Fruit fly (Drosophila melanogaster): Measurements from ENCODE around the gene CG3402.

CG3402 gene

DNA sequence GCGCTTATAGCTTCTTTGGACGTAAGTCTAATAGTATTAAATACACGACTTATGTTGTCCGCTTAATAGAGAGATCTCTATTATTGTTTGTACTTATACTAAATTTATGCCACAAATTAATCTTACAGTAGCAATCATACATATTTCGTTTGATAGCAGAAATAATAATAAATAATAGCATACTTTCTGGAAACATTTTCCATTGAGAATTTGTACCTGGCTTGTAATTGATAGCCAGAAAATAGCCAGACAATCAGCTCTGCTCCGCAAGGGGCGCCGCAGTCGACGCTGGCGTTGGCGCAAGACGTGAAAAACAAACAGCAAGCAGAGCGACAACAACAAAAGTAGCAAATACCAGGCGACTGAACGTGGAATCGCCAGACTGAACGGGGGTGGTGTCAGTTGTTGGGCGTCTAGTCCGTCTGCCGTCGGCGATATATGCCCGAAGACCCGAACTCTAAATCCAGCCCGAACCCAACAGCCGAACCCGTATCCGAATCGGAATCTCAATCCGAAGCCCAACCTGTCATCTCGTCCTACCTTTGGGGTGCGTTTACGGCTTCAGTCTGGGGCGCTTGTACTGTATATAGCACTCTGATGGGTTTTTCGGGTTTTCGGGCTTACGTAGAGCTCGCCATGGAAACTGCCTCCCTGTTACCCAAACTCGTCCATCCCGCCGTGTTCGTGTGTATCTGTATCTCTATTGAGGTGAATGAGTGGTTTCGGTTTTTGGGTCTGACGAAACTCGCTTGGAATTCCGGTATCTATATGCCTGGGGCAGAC is 46.9 kb upstream of the CG3402 start (continued):
- TF ChIP-seq Bgb (GFP tag; IDR thresholded peaks at IDR 0.05; ENCODE audit: partially characterized antibody) = peak; percentile 20; the same call in 1 of the 2 replicates
- TF ChIP-seq Atf3 (GFP tag; optimal IDR thresholded peaks at IDR 0.05) = no peak
- no peak for TF ChIP-seq CG13296 (GFP tag; optimal IDR thresholded peaks at IDR 0.05)
- peak; percentile 28 for TF ChIP-seq Max (GFP tag; optimal IDR thresholded peaks at IDR 0.05)
- TF ChIP-seq Lhr (GFP tag; optimal IDR thresholded peaks at IDR 0.05) = no peak
- no peak for TF ChIP-seq CG16863 (GFP tag; optimal IDR thresholded peaks at IDR 0.05)
- TF ChIP-seq sqz (GFP tag; optimal IDR thresholded peaks at IDR 0.05) = no peak
- peak; percentile 28 for TF ChIP-seq CG8359 (GFP tag; optimal IDR thresholded peaks at IDR 0.05; ENCODE audit: borderline replicate concordance)
- peak; percentile 28; the same call in 1 of the 2 replicates for TF ChIP-seq CG9215 (GFP tag; IDR thresholded peaks at IDR 0.05)
- no peak for TF ChIP-seq CG4854 (GFP tag; optimal IDR thresholded peaks at IDR 0.05)
- peak; percentile 17 for TF ChIP-seq CG10267 (tag; optimal IDR thresholded peaks at IDR 0.05)
- TF ChIP-seq CG12942 (GFP tag; optimal IDR thresholded peaks at IDR 0.05) = no peak
- no peak for TF ChIP-seq gce (GFP tag; IDR thresholded peaks at IDR 0.05)
- TF ChIP-seq pum (GFP tag; optimal IDR thresholded peaks at IDR 0.05) = peak; percentile 3
- TF ChIP-seq ham (GFP tag; IDR thresholded peaks at IDR 0.05) = no peak
- no peak for TF ChIP-seq Scr (GFP tag; IDR thresholded peaks at IDR 0.05; ENCODE audit: partially characterized antibody)
- TF ChIP-seq fd96Cb (tag; optimal IDR thresholded peaks at IDR 0.05) = peak; percentile 22
- 0 out of 3 replicates have a peak, but pooled peaks have one; percentile 15 for TF ChIP-seq zfh1 (GFP tag; IDR thresholded peaks at IDR 0.05)
- no peak for TF ChIP-seq Oaz (GFP tag; IDR thresholded peaks at IDR 0.05)
- TF ChIP-seq ap (GFP tag; IDR thresholded peaks at IDR 0.05) = no peak
- TF ChIP-seq unc-4 (GFP tag; IDR thresholded peaks at IDR 0.05; ENCODE audit: partially characterized antibody) = no peak
- no peak for TF ChIP-seq stwl (tag; optimal IDR thresholded peaks at IDR 0.05)
- no peak for TF ChIP-seq wdn (GFP tag; IDR thresholded peaks at IDR 0.05)
- peak; percentile 5 for TF ChIP-seq schlank (tag; optimal IDR thresholded peaks at IDR 0.05)
- no peak for TF ChIP-seq dimm (GFP tag; IDR thresholded peaks at IDR 0.05)
- no peak for TF ChIP-seq vnd (GFP tag; IDR thresholded peaks at IDR 0.05; ENCODE audit: partially characterized antibody)
- no peak for TF ChIP-seq tup (GFP tag; optimal IDR thresholded peaks at IDR 0.05)
- TF ChIP-seq Jarid2 (GFP tag; optimal IDR thresholded peaks at IDR 0.05) = no peak
- TF ChIP-seq CG15479 (GFP tag; optimal IDR thresholded peaks at IDR 0.05) = peak; percentile 97
- TF ChIP-seq HHEX (GFP tag; optimal IDR thresholded peaks at IDR 0.05) = no peak
- no peak for TF ChIP-seq sisA (GFP tag; IDR thresholded peaks at IDR 0.05)
- no peak for TF ChIP-seq CG1647 (GFP tag; optimal IDR thresholded peaks at IDR 0.05)
- TF ChIP-seq CG9817 (tag; optimal IDR thresholded peaks at IDR 0.05) = peak; percentile 31
- peak; percentile 3 for TF ChIP-seq Hand (GFP tag; optimal IDR thresholded peaks at IDR 0.05)
- TF ChIP-seq Dek (tag; optimal IDR thresholded peaks at IDR 0.05) = peak; percentile 7
- TF ChIP-seq CG7839 (tag; optimal IDR thresholded peaks at IDR 0.05) = peak; percentile 58

dm6 chr3L:698748-699367 is 46.2 kb upstream of the CG3402 start, which contains the start of gene CG13894:
CG13894 (minus strand) TSS chr3L:699144.
- peak; percentile 90; the same call in 1 of the 2 replicates for TF ChIP-seq Adf1 (GFP tag; IDR thresholded peaks at IDR 0.05)
- peak; percentile 29; the same call in 1 of the 3 replicates for TF ChIP-seq CG34224 (GFP tag; IDR thresholded peaks at IDR 0.05; ENCODE audit: partially characterized antibody)
- TF ChIP-seq CG10979 (tag; optimal IDR thresholded peaks at IDR 0.05) = peak; percentile 53
- TF ChIP-seq Stat92E (GFP tag; optimal IDR thresholded peaks at IDR 0.05) = no peak
- TF ChIP-seq CG1832 (GFP tag; optimal IDR thresholded peaks at IDR 0.05) = no peak
- peak; percentile 62 for TF ChIP-seq sd (tag; optimal IDR thresholded peaks at IDR 0.05)
- 0 out of 2 replicates have a peak, but pooled peaks have one; percentile 7 for TF ChIP-seq CG8765 (GFP tag; IDR thresholded peaks at IDR 0.05)
- TF ChIP-seq chm (GFP tag; IDR thresholded peaks at IDR 0.05) = peak; percentile 77
- TF ChIP-seq dysf (GFP tag; IDR thresholded peaks at IDR 0.05) = no peak
- TF ChIP-seq CG6175 (GFP tag; IDR thresholded peaks at IDR 0.05) = peak; percentile 54; the same call in 2 of the 3 replicates
- TF ChIP-seq CG17612 (GFP tag; IDR thresholded peaks at IDR 0.05) = no peak
- TF ChIP-seq CG31388 (GFP tag; optimal IDR thresholded peaks at IDR 0.05) = no peak
- TF ChIP-seq CG7372 (GFP tag; IDR thresholded peaks at IDR 0.05) = peak; percentile 78

Data from whole organism, embryonic.